ENCODE assay signal across 5 worm cellular contexts in the genomic region with DNA sequence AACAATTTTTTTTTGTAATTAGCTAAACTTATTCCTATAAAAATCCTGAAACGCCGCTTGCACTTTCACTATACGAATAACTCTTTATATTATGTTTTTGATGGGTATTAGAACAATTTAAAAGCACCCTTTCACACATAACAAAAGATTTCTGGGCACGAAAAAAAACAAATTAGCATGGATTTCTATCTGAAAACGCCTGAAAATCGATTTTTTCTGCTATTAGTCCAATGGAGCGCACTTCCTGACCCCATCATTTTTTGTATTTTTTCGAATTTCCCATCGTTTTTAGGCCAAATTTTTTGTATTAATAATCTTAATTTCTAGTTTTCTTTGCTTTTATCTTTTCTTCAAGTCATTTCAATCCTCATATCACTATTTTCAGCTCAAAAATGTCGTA.
TF ChIP-seq lines count a peak whose summit lies in the region.

A gene (plus strand): TSS at position 388 of the 400 bp plus-strand sequence.

TF ChIP-seq in whole organism, L1 larva, 84 proteins besides CTCF, POLR2A, EP300 and RAD21:
- TF ChIP-seq ceh-63 (GFP tag; optimal IDR thresholded peaks at IDR 0.05; lab: Kevin White, UChicago): no peak
- TF ChIP-seq efl-1 (optimal IDR thresholded peaks at IDR 0.05; lab: Kevin White, UChicago): peak in 1 of 2 experiments; percentile 6
- peak; percentile 4 to 59 for TF ChIP-seq efl-1 (GFP tag; optimal IDR thresholded peaks at IDR 0.05 in 1 of 2; lab: Kevin White, UChicago)
- TF ChIP-seq irx-1 (tag; optimal IDR thresholded peaks at IDR 0.05; lab: Kevin White, UChicago): peak; percentile 2
TF ChIP-seq in whole organism, L1 larva: peak in this region for 2.

TF ChIP-seq in whole organism, L2 larva, 48 proteins besides CTCF, POLR2A, EP300 and RAD21:
- TF ChIP-seq C34F6.9 (tag; optimal IDR thresholded peaks at IDR 0.05; lab: Kevin White, UChicago) (peak; percentile 2), ztf-1 (GFP tag; conservative IDR thresholded peaks at IDR 0.05; lab: Robert Waterston, UW) (no peak)

TF ChIP-seq in whole organism, L4 larva, 104 proteins besides CTCF, POLR2A, EP300 and RAD21:
- TF ChIP-seq lin-38 (GFP tag; IDR thresholded peaks at IDR 0.05; lab: Robert Waterston, UW) (peak; percentile 61), aha-1 (tag; lab: Kevin White, UChicago) (peak; percentile 57), nhr-76 (tag; optimal IDR thresholded peaks at IDR 0.05; lab: Kevin White, UChicago) (no peak)

TF ChIP-seq in whole organism, late embryonic, 69 proteins besides CTCF, POLR2A, EP300 and RAD21:
- no peak for TF ChIP-seq ahr-1 (tag; optimal IDR thresholded peaks at IDR 0.05; lab: Kevin White, UChicago)
- peak; percentile 18 for TF ChIP-seq ceh-48 (tag; optimal IDR thresholded peaks at IDR 0.05; lab: Kevin White, UChicago)
- no peak for TF ChIP-seq pag-3 (tag; optimal IDR thresholded peaks at IDR 0.05; lab: Kevin White, UChicago; ENCODE audit: borderline replicate concordance)
- TF ChIP-seq odd-2 (tag; optimal IDR thresholded peaks at IDR 0.05; lab: Kevin White, UChicago): no peak
- no peak for TF ChIP-seq C38D4.7 (GFP tag; optimal IDR thresholded peaks at IDR 0.05; lab: Kevin White, UChicago)
- TF ChIP-seq ceh-19 (GFP tag; optimal IDR thresholded peaks at IDR 0.05; lab: Kevin White, UChicago): no peak
- no peak for TF ChIP-seq nhr-11 (tag; optimal IDR thresholded peaks at IDR 0.05; lab: Kevin White, UChicago)

TF ChIP-seq in whole organism, young adult, 124 proteins besides CTCF, POLR2A, EP300 and RAD21:
- no peak for TF ChIP-seq C06A6.2 (GFP tag; conservative IDR thresholded peaks at IDR 0.05; lab: Robert Waterston, UW)
- TF ChIP-seq lin-35 (GFP tag; optimal IDR thresholded peaks at IDR 0.05; lab: Kevin White, UChicago): no peak
- TF ChIP-seq unc-130 (GFP tag; optimal IDR thresholded peaks at IDR 0.05; lab: Kevin White, UChicago): no peak
- 0 out of 2 replicates have a peak, but pooled peaks have one; percentile 31 for TF ChIP-seq mcd-1 (GFP tag; IDR thresholded peaks at IDR 0.05; lab: Robert Waterston, UW)
- TF ChIP-seq ztf-26 (tag; optimal IDR thresholded peaks at IDR 0.05; lab: Kevin White, UChicago): no peak
- TF ChIP-seq chd-7 (tag; optimal IDR thresholded peaks at IDR 0.05; lab: Kevin White, UChicago): no peak
- TF ChIP-seq pha-4 (tag; optimal IDR thresholded peaks at IDR 0.05; lab: Kevin White, UChicago): no peak
- no peak for TF ChIP-seq aptf-2 (GFP tag; conservative IDR thresholded peaks at IDR 0.05; lab: Robert Waterston, UW)
